Worm (Caenorhabditis elegans) whole organism, late embryonic: ENCODE data around the gene tag-325.
A peak's percentile ranks its signal among the peaks of the same experiment; 100 is the strongest.

Source experiments
- C08G9.2 ChIP-seq: sonication (generic microtip); optimal IDR thresholded peaks from 2 replicates; lab custom pipeline; 2016; ENCODE audit warnings: mild to moderate bottlenecking, missing genetic modification characterization, moderate library complexity, missing compliant biosample characterization
- F13H6.1 ChIP-seq: sonication (generic microtip); optimal IDR thresholded peaks from 2 replicates; lab custom pipeline; 2016; ENCODE audit warnings: missing genetic modification characterization, missing compliant biosample characterization
- K02D7.2 ChIP-seq: sonication (generic microtip); optimal IDR thresholded peaks from 2 replicates; lab custom pipeline; 2017; ENCODE audit warnings: mild to moderate bottlenecking, missing genetic modification characterization, missing compliant biosample characterization
- Y22D7AL.16 ChIP-seq: sonication (generic microtip); optimal IDR thresholded peaks from 2 replicates; lab custom pipeline; 2016; ENCODE audit warnings: missing genetic modification characterization, missing compliant biosample characterization
- ceh-14 ChIP-seq: sonication (generic microtip); optimal IDR thresholded peaks from 2 replicates; lab custom pipeline; 2016; ENCODE audit warnings: missing genotype, missing genetic modification characterization, missing compliant biosample characterization
- ceh-18 ChIP-seq: sonication (generic microtip); optimal IDR thresholded peaks from 2 replicates; lab custom pipeline; 2016; ENCODE audit warnings: missing genetic modification characterization, missing compliant biosample characterization
- ceh-2 ChIP-seq: sonication (generic microtip); optimal IDR thresholded peaks from 2 replicates; lab custom pipeline; 2016; ENCODE audit warnings: missing genotype, missing genetic modification characterization, missing compliant biosample characterization
- ceh-24 ChIP-seq: sonication (generic microtip); optimal IDR thresholded peaks from 2 replicates; lab custom pipeline; 2016; ENCODE audit warnings: mild to moderate bottlenecking, missing genetic modification characterization, missing compliant biosample characterization
- ceh-31 ChIP-seq: sonication (generic microtip); optimal IDR thresholded peaks from 2 replicates; lab custom pipeline; 2016; ENCODE audit warnings: missing genetic modification characterization, missing compliant biosample characterization
- ceh-34 ChIP-seq: sonication (generic microtip); optimal IDR thresholded peaks from 2 replicates; lab custom pipeline; 2016; ENCODE audit warnings: mild to moderate bottlenecking, missing genetic modification characterization, missing compliant biosample characterization
- ceh-48 ChIP-seq: sonication (generic microtip); optimal IDR thresholded peaks from 2 replicates; lab custom pipeline; 2016; ENCODE audit warnings: missing genetic modification characterization, inconsistent platforms, missing compliant biosample characterization
- ceh-9 ChIP-seq: sonication (generic microtip); optimal IDR thresholded peaks from 2 replicates; lab custom pipeline; 2016; ENCODE audit warnings: mild to moderate bottlenecking, missing genetic modification characterization, inconsistent platforms, missing compliant biosample characterization
- dmd-4 ChIP-seq: sonication (generic microtip); optimal IDR thresholded peaks from 2 replicates; lab custom pipeline; 2016; ENCODE audit warnings: borderline replicate concordance, missing genetic modification characterization, missing compliant biosample characterization
- dve-1 ChIP-seq: sonication (generic microtip); optimal IDR thresholded peaks from 2 replicates; lab custom pipeline; 2017; ENCODE audit warnings: antibody characterized with exemption, mild to moderate bottlenecking, missing genetic modification characterization, missing compliant biosample characterization
- elt-2 ChIP-seq: sonication (generic microtip); optimal IDR thresholded peaks from 2 replicates; lab custom pipeline; 2016; ENCODE audit warnings: missing genetic modification reagents, missing genetic modification characterization, missing compliant biosample characterization
- ets-4 ChIP-seq: sonication (generic microtip); optimal IDR thresholded peaks from 2 replicates; lab custom pipeline; 2016; ENCODE audit warnings: missing genetic modification characterization, missing compliant biosample characterization
- eyg-1 ChIP-seq: sonication (generic microtip); optimal IDR thresholded peaks from 2 replicates; lab custom pipeline; 2016; ENCODE audit warnings: missing genotype, missing genetic modification characterization, missing compliant biosample characterization
- hlh-30 ChIP-seq: sonication (generic microtip); optimal IDR thresholded peaks from 2 replicates; lab custom pipeline; 2017; ENCODE audit warnings: antibody characterized with exemption, missing genetic modification characterization, missing compliant biosample characterization; ENCODE audit not compliant: insufficient read depth
- lim-6 ChIP-seq: sonication (generic microtip); optimal IDR thresholded peaks from 2 replicates; lab custom pipeline; 2016; ENCODE audit warnings: missing genetic modification characterization, missing compliant biosample characterization
- lin-11 ChIP-seq: fragments of 200-800 bp; sonication (Bioruptor generic); optimal IDR thresholded peaks from 2 replicates; lab custom pipeline; 2018; ENCODE audit warnings: mild to moderate bottlenecking, missing genetic modification characterization, missing compliant biosample characterization
- nfya-1 ChIP-seq: sonication (generic microtip); optimal IDR thresholded peaks from 2 replicates; lab custom pipeline; 2017; ENCODE audit warnings: missing genetic modification characterization, mild to moderate bottlenecking, missing compliant biosample characterization, antibody characterized with exemption, moderate library complexity
- npax-4 ChIP-seq: sonication (generic microtip); optimal IDR thresholded peaks from 2 replicates; lab custom pipeline; 2016; ENCODE audit warnings: missing genetic modification characterization, missing compliant biosample characterization
- pax-1 ChIP-seq: fragments of 150-350 bp; optimal IDR thresholded peaks from 2 replicates; lab custom pipeline; 2014; ENCODE audit warnings: missing biosample characterization, missing genetic modification characterization
- pqm-1 ChIP-seq: sonication (generic microtip); optimal IDR thresholded peaks from 2 replicates; lab custom pipeline; 2016; ENCODE audit warnings: missing genetic modification characterization, missing compliant biosample characterization
- pros-1 ChIP-seq: fragments of 150-350 bp; optimal IDR thresholded peaks from 2 replicates; lab custom pipeline; 2014; ENCODE audit warnings: missing biosample characterization, missing genetic modification reagents, missing genetic modification characterization
- ref-2 ChIP-seq: sonication (generic microtip); optimal IDR thresholded peaks from 2 replicates; lab custom pipeline; 2016; ENCODE audit warnings: missing genetic modification characterization, missing compliant biosample characterization
- rnt-1 ChIP-seq: sonication (generic microtip); optimal IDR thresholded peaks from 2 replicates; lab custom pipeline; 2016; ENCODE audit warnings: missing genetic modification characterization, missing compliant biosample characterization
- sdc-2 ChIP-seq: sonication (generic microtip); optimal IDR thresholded peaks from 2 replicates; lab custom pipeline; 2016; ENCODE audit warnings: missing genotype, missing genetic modification characterization, missing compliant biosample characterization
- sox-2 ChIP-seq: fragments of 200-800 bp; sonication (Bioruptor generic); IDR thresholded peaks from 2 replicates; pipeline ENCODE4 v1.3.6; 2022; ENCODE audit warnings: missing genetic modification reagents, missing genetic modification characterization, missing compliant biosample characterization
- sox-4 ChIP-seq: sonication (generic microtip); optimal IDR thresholded peaks from 2 replicates; lab custom pipeline; 2017; ENCODE audit warnings: mild to moderate bottlenecking, missing genetic modification characterization, inconsistent platforms, missing compliant biosample characterization
- syd-9 ChIP-seq: sonication (generic microtip); optimal IDR thresholded peaks from 2 replicates; lab custom pipeline; 2016; ENCODE audit warnings: mild to moderate bottlenecking, missing genetic modification characterization, moderate library complexity, missing compliant biosample characterization
- tbx-2 ChIP-seq: sonication (generic microtip); optimal IDR thresholded peaks from 2 replicates; lab custom pipeline; 2016; ENCODE audit warnings: missing genetic modification characterization, missing compliant biosample characterization
- tbx-7 ChIP-seq: sonication (generic microtip); optimal IDR thresholded peaks from 2 replicates; lab custom pipeline; 2016; ENCODE audit warnings: missing genotype, missing genetic modification characterization, missing compliant biosample characterization
- unc-42 ChIP-seq: sonication (generic microtip); optimal IDR thresholded peaks from 2 replicates; lab custom pipeline; 2016; ENCODE audit warnings: missing genotype, missing genetic modification characterization, missing compliant biosample characterization
- unc-55 ChIP-seq: sonication (generic microtip); optimal IDR thresholded peaks from 2 replicates; lab custom pipeline; 2017; ENCODE audit warnings: missing biosample characterization, missing genetic modification reagents, missing genetic modification characterization
- unc-86 ChIP-seq: sonication (generic microtip); optimal IDR thresholded peaks from 2 replicates; lab custom pipeline; 2016; ENCODE audit warnings: missing genetic modification characterization, missing compliant biosample characterization

The tag-325 gene

ce11 chrIII:4796536-4796935 is at the start of gene tag-325:
TSS of gene tag-325 (plus strand) at chrIII:4796836.
- TF ChIP-seq hlh-30 (tag; lab: Kevin White, UChicago) (peak; percentile 15), sdc-2 (tag; lab: Kevin White, UChicago) (no peak), npax-4 (tag; lab: Kevin White, UChicago) (no peak), lim-6 (no peak), ceh-24 (no peak), lin-11 (tag; lab: Kevin White, UChicago) (no peak)

DNA sequence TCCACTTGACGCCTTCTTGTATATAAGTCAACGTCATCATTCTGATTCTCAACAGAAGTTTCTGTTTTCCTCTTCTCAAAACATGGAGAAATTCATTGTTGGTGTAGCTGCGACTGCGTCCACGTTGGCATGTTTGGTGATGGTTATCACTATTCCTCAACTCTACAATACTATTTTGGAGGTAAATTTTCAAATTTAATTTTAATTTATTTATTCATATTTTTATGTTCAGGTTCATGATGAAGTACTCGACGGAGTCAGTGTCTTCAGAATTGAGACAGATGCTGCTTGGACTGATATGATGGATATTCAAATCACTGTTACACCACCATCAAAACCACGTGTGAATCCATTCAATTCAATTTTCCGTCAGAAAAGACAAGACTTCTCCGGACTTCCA is 48.5 kb upstream of the tag-325 start, which contains the start of gene col-89:
Gene col-89 (plus strand): TSS at position 19 of the 400 bp plus-strand sequence.
- TF ChIP-seq dmd-4 (no peak), syd-9 (tag; lab: Kevin White, UChicago) (no peak), Y22D7AL.16 (no peak), ceh-24 (no peak), hlh-30 (tag; lab: Kevin White, UChicago) (no peak), K02D7.2 (no peak), unc-86 (no peak), pros-1 (tag; lab: Kevin White, UChicago) (no peak), ceh-9 (tag; lab: Kevin White, UChicago) (no peak), elt-2 (tag; lab: Kevin White, UChicago) (no peak), sox-2 (GFP tag; lab: Robert Waterston, UW) (no peak)

- TF ChIP-seq ceh-24 (no peak), C08G9.2 (tag; lab: Kevin White, UChicago) (peak; percentile 22)
Observed at ce11 chrIII:4748666-4749065, 48.0 kb upstream of the tag-325 start.

- TF ChIP-seq unc-86 (peak; percentile 4), nfya-1 (tag; lab: Kevin White, UChicago) (peak; percentile 87), ceh-48 (tag; lab: Kevin White, UChicago) (peak; percentile 9), tbx-7 (tag; lab: Kevin White, UChicago) (peak; percentile 9), eyg-1 (tag; lab: Kevin White, UChicago) (no peak), ceh-2 (tag; lab: Kevin White, UChicago) (peak; percentile 1), unc-55 (GFP tag; lab: Kevin White, UChicago) (peak; percentile 57), ceh-31 (tag; lab: Kevin White, UChicago) (peak; percentile 75), pqm-1 (tag; lab: Kevin White, UChicago) (no peak), hlh-30 (tag; lab: Kevin White, UChicago) (peak; percentile 19), F13H6.1 (tag; lab: Kevin White, UChicago) (no peak), dve-1 (tag; lab: Kevin White, UChicago) (peak; percentile 67), ceh-9 (tag; lab: Kevin White, UChicago) (no peak), tbx-2 (tag; lab: Kevin White, UChicago) (peak; percentile 56), ref-2 (tag; lab: Kevin White, UChicago) (peak; percentile 29), ceh-34 (tag; lab: Kevin White, UChicago) (peak; percentile 22), ceh-18 (tag; lab: Kevin White, UChicago) (peak; percentile 68), unc-42 (tag; lab: Kevin White, UChicago) (peak; percentile 96), sox-4 (no peak), pax-1 (tag; lab: Kevin White, UChicago) (peak; percentile 92), ets-4 (tag; lab: Kevin White, UChicago) (peak; percentile 70), elt-2 (tag; lab: Kevin White, UChicago) (peak; percentile 33), ceh-14 (tag; lab: Kevin White, UChicago) (peak; percentile 70), rnt-1 (tag; lab: Kevin White, UChicago) (peak; percentile 21)
Observed at ce11 chrIII:4754001-4754561, 42.6 kb upstream of the tag-325 start, which contains the start of the genes rps-0 and rbg-3. TSS of gene rps-0 (minus strand) at chrIII:4754051. TSS of gene rbg-3 (plus strand) at chrIII:4754424.
